Fruit fly (Drosophila melanogaster) whole organism, embryonic: Measurements from ENCODE around the gene MED15.
"Not testable (repeated sequence)": the region's sequence is repeated elsewhere in the genome, so short reads cannot be mapped to it uniquely, and the experiment has no call there.

ENCODE experiments used
- Dfd ChIP-seq, 2 experiments: fragments of >200 bp; optimal IDR thresholded peaks; 2 replicates each; lab custom pipeline; 2017; ENCODE audit warnings: missing biosample characterization in 2 of 2, missing genetic modification characterization in 2 of 2
- Eip74EF ChIP-seq, 2 experiments: fragments of 200-800 bp in 1 of 2; fragments of >200 bp in 1 of 2; sonication (Bioruptor generic) in 1 of 2; optimal IDR thresholded peaks; 2 replicates each; lab custom pipeline; 2017 to 2019; ENCODE audit warnings: missing biosample characterization in 2 of 2, missing genetic modification characterization in 2 of 2, mild to moderate bottlenecking in 1 of 2, moderate library complexity in 1 of 2
- Hr3 ChIP-seq: fragments of 200-800 bp; sonication (Bioruptor generic); optimal IDR thresholded peaks from 3 replicates; lab custom pipeline; 2016; ENCODE audit warnings: missing biosample characterization, missing genetic modification characterization
- Ssrp ChIP-seq: fragments of 200-800 bp; sonication (Bioruptor generic); optimal IDR thresholded peaks from 2 replicates; lab custom pipeline; 2018; ENCODE audit warnings: missing biosample characterization, mild to moderate bottlenecking, missing genetic modification characterization, moderate library complexity
- bcd ChIP-seq: fragments of 200-800 bp; sonication (Bioruptor generic); optimal IDR thresholded peaks from 2 replicates; lab custom pipeline; 2017; ENCODE audit warnings: missing biosample characterization, mild to moderate bottlenecking, missing genetic modification characterization
- eve ChIP-seq, 2 experiments: fragments of >200 bp; optimal IDR thresholded peaks; 2 replicates each; lab custom pipeline; 2017; ENCODE audit warnings: missing biosample characterization in 2 of 2, missing genetic modification characterization in 2 of 2
- knrl ChIP-seq: fragments of 200-800 bp; sonication (Bioruptor generic); IDR thresholded peaks from 3 replicates; pipeline ENCODE4 v1.3.6; 2022; ENCODE audit warnings: missing biosample characterization, missing genetic modification characterization; ENCODE audit not compliant: partially characterized antibody

- TF ChIP-seq bcd; Hr3; Ssrp; knrl (GFP tag; lab: Robert Waterston, UW); eve (GFP tag; optimal IDR thresholded peaks at IDR 0.05; lab: Kevin White, UChicago); Dfd (GFP tag; optimal IDR thresholded peaks at IDR 0.05; lab: Kevin White, UChicago); Eip74EF (GFP tag; optimal IDR thresholded peaks at IDR 0.05; lab: Kevin White, UChicago): not testable (repeated sequence)
Measured at dm6 chr2L:455274-455673, 17.5 kb upstream of the MED15 start, which contains the start of gene CG4133.
